Worm (Caenorhabditis elegans) whole organism, late embryonic: ENCODE measurements around the gene F09C6.11.

ENCODE experiments used
- F13H6.1 ChIP-seq: sonication (generic microtip); optimal IDR thresholded peaks from 2 replicates; lab custom pipeline; 2016; ENCODE audit warnings: missing genetic modification characterization, missing compliant biosample characterization
- ama-1 ChIP-seq: fragments of 150-350 bp; optimal IDR thresholded peaks from 2 replicates; lab custom pipeline; 2014
- ceh-24 ChIP-seq: sonication (generic microtip); optimal IDR thresholded peaks from 2 replicates; lab custom pipeline; 2016; ENCODE audit warnings: mild to moderate bottlenecking, missing genetic modification characterization, missing compliant biosample characterization
- ceh-45 ChIP-seq: fragments of 200-800 bp; sonication (Bioruptor generic); IDR thresholded peaks from 2 replicates; pipeline ENCODE4 v1.3.6; 2022; ENCODE audit warnings: missing genetic modification reagents, missing genetic modification characterization, missing compliant biosample characterization
- ceh-6 ChIP-seq: fragments of 200-800 bp; sonication (Bioruptor generic); optimal IDR thresholded peaks from 2 replicates; lab custom pipeline; 2018; ENCODE audit warnings: mild to moderate bottlenecking, missing genetic modification characterization, missing compliant biosample characterization
- dve-1 ChIP-seq: sonication (generic microtip); optimal IDR thresholded peaks from 2 replicates; lab custom pipeline; 2017; ENCODE audit warnings: antibody characterized with exemption, mild to moderate bottlenecking, missing genetic modification characterization, missing compliant biosample characterization
- elt-2 ChIP-seq: sonication (generic microtip); optimal IDR thresholded peaks from 2 replicates; lab custom pipeline; 2016; ENCODE audit warnings: missing genetic modification reagents, missing genetic modification characterization, missing compliant biosample characterization
- hlh-30 ChIP-seq: sonication (generic microtip); optimal IDR thresholded peaks from 2 replicates; lab custom pipeline; 2017; ENCODE audit warnings: antibody characterized with exemption, missing genetic modification characterization, missing compliant biosample characterization; ENCODE audit not compliant: insufficient read depth
- lin-11 ChIP-seq: fragments of 200-800 bp; sonication (Bioruptor generic); optimal IDR thresholded peaks from 2 replicates; lab custom pipeline; 2018; ENCODE audit warnings: mild to moderate bottlenecking, missing genetic modification characterization, missing compliant biosample characterization
- nhr-11 ChIP-seq: fragments of 150-350 bp; optimal IDR thresholded peaks from 2 replicates; lab custom pipeline; 2014; ENCODE audit warnings: missing biosample characterization, missing genetic modification characterization
- pqm-1 ChIP-seq: sonication (generic microtip); optimal IDR thresholded peaks from 2 replicates; lab custom pipeline; 2016; ENCODE audit warnings: missing genetic modification characterization, missing compliant biosample characterization

ce11 chrV:16910864-16911263, 28.8 kb upstream of the F09C6.11 start:
- TF ChIP-seq F13H6.1 (tag; lab: Kevin White, UChicago), result no peak
- no peak for TF ChIP-seq dve-1 (tag; lab: Kevin White, UChicago)
- TF ChIP-seq pqm-1 (tag; lab: Kevin White, UChicago), result no peak
- TF ChIP-seq hlh-30, result no peak
- no peak for TF ChIP-seq ceh-45 (GFP tag; lab: Robert Waterston, UW)
- TF ChIP-seq ceh-24 (tag; lab: Kevin White, UChicago), result no peak
- no peak for TF ChIP-seq lin-11 (tag; lab: Kevin White, UChicago)
- TF ChIP-seq ceh-6, result no peak
- TF ChIP-seq nhr-11 (tag; lab: Kevin White, UChicago), result no peak
- no peak for TF ChIP-seq ama-1 (lab: Kevin White, UChicago)
- TF ChIP-seq elt-2, result no peak
